Fruit fly (Drosophila melanogaster): ENCODE measurements around the gene CG4459.

dm6 chr3R:19924331-19924730 lies 4.1 kb downstream of the CG4459 start:
- TF ChIP-seq fd96Ca (GFP tag; IDR thresholded peaks at IDR 0.05) (no peak), rn (GFP tag; IDR thresholded peaks at IDR 0.05) (no peak)
